Worm (Caenorhabditis elegans) whole organism, mixed stage, embryonic: ENCODE measurements around the gene wdr-48.

Experiments used
- M03D4.4 ChIP-seq: sonication (generic microtip); optimal IDR thresholded peaks from 2 replicates; lab custom pipeline; 2017; ENCODE audit warnings: mild to moderate bottlenecking, missing genetic modification characterization, missing compliant biosample characterization
- blmp-1 ChIP-seq: fragments of 150-350 bp; optimal IDR thresholded peaks from 2 replicates; lab custom pipeline; 2014; ENCODE audit warnings: missing biosample characterization, missing genetic modification characterization
- ceh-39 ChIP-seq: fragments of 150-350 bp; optimal IDR thresholded peaks from 2 replicates; lab custom pipeline; 2014; ENCODE audit warnings: missing biosample characterization, missing genetic modification characterization
- ceh-43 ChIP-seq: fragments of 200-800 bp; sonication (Bioruptor generic); optimal IDR thresholded peaks from 2 replicates; lab custom pipeline; 2018; ENCODE audit warnings: mild to moderate bottlenecking, missing genetic modification characterization, moderate library complexity, missing compliant biosample characterization
- ceh-83 ChIP-seq: fragments of 200-800 bp; sonication (Bioruptor generic); optimal IDR thresholded peaks from 2 replicates; lab custom pipeline; 2018; ENCODE audit warnings: mild to moderate bottlenecking, missing genetic modification characterization, missing compliant biosample characterization
- ces-1 ChIP-seq: fragments of 150-350 bp; optimal IDR thresholded peaks from 2 replicates; lab custom pipeline; 2014; ENCODE audit warnings: missing biosample characterization, missing genetic modification reagents, missing genetic modification characterization
- cnd-1 ChIP-seq: fragments of 200-800 bp; sonication (Bioruptor generic); optimal IDR thresholded peaks from 2 replicates; lab custom pipeline; 2018; ENCODE audit warnings: mild to moderate bottlenecking, missing genetic modification characterization, missing compliant biosample characterization
- drap-1 ChIP-seq: fragments of 200-800 bp; sonication (Bioruptor generic); optimal IDR thresholded peaks from 3 replicates; lab custom pipeline; 2018; ENCODE audit warnings: mild to moderate bottlenecking, missing genetic modification characterization, missing compliant biosample characterization
- elt-1 ChIP-seq: sonication (generic microtip); optimal IDR thresholded peaks from 2 replicates; lab custom pipeline; 2017; ENCODE audit warnings: missing genetic modification characterization, mild to moderate bottlenecking, missing compliant biosample characterization, antibody characterized with exemption, moderate library complexity, borderline replicate concordance; ENCODE audit not compliant: insufficient read depth
- elt-3 ChIP-seq: fragments of 150-350 bp; optimal IDR thresholded peaks from 2 replicates; lab custom pipeline; 2014; ENCODE audit warnings: missing biosample characterization, missing genetic modification characterization
- flh-1 ChIP-seq: fragments of 200-800 bp; sonication (Bioruptor generic); optimal IDR thresholded peaks from 2 replicates; lab custom pipeline; 2018; ENCODE audit warnings: mild to moderate bottlenecking, missing genetic modification characterization, moderate library complexity, missing compliant biosample characterization
- ham-2 ChIP-seq: fragments of 200-800 bp; sonication (Bioruptor generic); optimal IDR thresholded peaks from 2 replicates; lab custom pipeline; 2018; ENCODE audit warnings: mild to moderate bottlenecking, missing genetic modification characterization, missing compliant biosample characterization
- hlh-1 ChIP-seq: fragments of 150-350 bp; optimal IDR thresholded peaks from 2 replicates; lab custom pipeline; 2014; ENCODE audit warnings: missing biosample characterization, missing genetic modification reagents, missing genetic modification characterization
- lin-32 ChIP-seq: fragments of 200-800 bp; sonication (Bioruptor generic); optimal IDR thresholded peaks from 2 replicates; lab custom pipeline; 2018; ENCODE audit warnings: mild to moderate bottlenecking, missing genetic modification characterization, missing compliant biosample characterization
- lsy-2 ChIP-seq: fragments of 150-350 bp; optimal IDR thresholded peaks from 2 replicates; lab custom pipeline; 2014; ENCODE audit warnings: missing biosample characterization, missing genetic modification characterization
- mab-5 ChIP-seq: fragments of 150-350 bp; optimal IDR thresholded peaks from 2 replicates; lab custom pipeline; 2014; ENCODE audit warnings: missing biosample characterization, missing genetic modification characterization
- mep-1 ChIP-seq: fragments of 150-350 bp; optimal IDR thresholded peaks from 2 replicates; lab custom pipeline; 2017; ENCODE audit warnings: missing biosample characterization, missing genetic modification reagents, missing genetic modification characterization, inconsistent platforms
- mls-2 ChIP-seq: sonication (generic microtip); optimal IDR thresholded peaks from 2 replicates; lab custom pipeline; 2016; ENCODE audit warnings: mild to moderate bottlenecking, missing genetic modification characterization, moderate library complexity, missing compliant biosample characterization
- nhr-12 ChIP-seq: fragments of 150-350 bp; optimal IDR thresholded peaks from 2 replicates; lab custom pipeline; 2014; ENCODE audit warnings: missing biosample characterization, missing genetic modification characterization
- nhr-2 ChIP-seq: fragments of 150-350 bp; optimal IDR thresholded peaks from 2 replicates; lab custom pipeline; 2014; ENCODE audit warnings: missing biosample characterization, missing genetic modification characterization
- nhr-237 ChIP-seq: fragments of 150-350 bp; optimal IDR thresholded peaks from 2 replicates; lab custom pipeline; 2014; ENCODE audit warnings: missing biosample characterization, missing genetic modification characterization
- nhr-28 ChIP-seq: fragments of 150-350 bp; optimal IDR thresholded peaks from 2 replicates; lab custom pipeline; 2014; ENCODE audit warnings: missing biosample characterization, missing genetic modification characterization
- nhr-76 ChIP-seq: sonication (generic microtip); optimal IDR thresholded peaks from 2 replicates; lab custom pipeline; 2017; ENCODE audit warnings: missing biosample characterization, missing genetic modification characterization
- pha-4 ChIP-seq: fragments of 150-350 bp; optimal IDR thresholded peaks from 2 replicates; lab custom pipeline; 2018; ENCODE audit warnings: missing biosample characterization, missing genetic modification reagents, missing genetic modification characterization
- sem-2 ChIP-seq: fragments of 200-800 bp; sonication (Bioruptor generic); optimal IDR thresholded peaks from 2 replicates; lab custom pipeline; 2018; ENCODE audit warnings: mild to moderate bottlenecking, missing genetic modification characterization, missing compliant biosample characterization
- snpc-4 ChIP-seq: fragments of 150-350 bp; optimal IDR thresholded peaks from 2 replicates; lab custom pipeline; 2014; ENCODE audit warnings: missing biosample characterization, missing genetic modification characterization
- sptf-1 ChIP-seq: sonication (generic microtip); optimal IDR thresholded peaks from 2 replicates; lab custom pipeline; 2017; ENCODE audit warnings: mild to moderate bottlenecking, missing genetic modification characterization, moderate library complexity, missing compliant biosample characterization
- tbx-8 ChIP-seq: fragments of 200-800 bp; sonication (Bioruptor generic); optimal IDR thresholded peaks from 2 replicates; lab custom pipeline; 2018; ENCODE audit warnings: mild to moderate bottlenecking, missing genetic modification characterization, moderate library complexity, missing compliant biosample characterization
- unc-120 ChIP-seq: sonication (generic microtip); optimal IDR thresholded peaks from 2 replicates; lab custom pipeline; 2017; ENCODE audit warnings: missing genetic modification characterization, missing compliant biosample characterization; ENCODE audit not compliant: poor library complexity, severe bottlenecking
- unc-39 ChIP-seq: fragments of 150-350 bp; optimal IDR thresholded peaks from 2 replicates; lab custom pipeline; 2014; ENCODE audit warnings: missing biosample characterization, missing genetic modification characterization
- unc-62 ChIP-seq: fragments of 150-350 bp; optimal IDR thresholded peaks from 2 replicates; lab custom pipeline; 2014; ENCODE audit warnings: missing biosample characterization, missing genetic modification reagents, missing genetic modification characterization
- zip-8 ChIP-seq: fragments of 150-350 bp; optimal IDR thresholded peaks from 2 replicates; lab custom pipeline; 2014; ENCODE audit warnings: missing biosample characterization, missing genetic modification characterization

Gene wdr-48

ce11 chrIII:4542362-4542931 lies 36.2 kb upstream of the wdr-48 start, which contains the start of the genes mrps-34 and cisd-3.1 (continued):
- TF ChIP-seq elt-1 (tag; lab: Kevin White, UChicago), result no peak

ce11 chrIII:4544959-4545358 lies 33.7 kb upstream of the wdr-48 start, which contains the start of gene M88.3:
TSS of gene M88.3 (minus strand) at chrIII:4545059.
- TF ChIP-seq flh-1 (GFP tag; lab: Kevin White, UChicago), result no peak
- TF ChIP-seq ceh-43, result no peak
- TF ChIP-seq sem-2 (GFP tag; lab: Kevin White, UChicago), result no peak
- TF ChIP-seq tbx-8 (GFP tag; lab: Kevin White, UChicago), result no peak
- TF ChIP-seq pha-4 (tag; lab: Kevin White, UChicago), result no peak
- TF ChIP-seq ces-1, result no peak
- no peak for TF ChIP-seq nhr-76
- TF ChIP-seq ceh-83, result no peak
- TF ChIP-seq snpc-4 (tag; lab: Kevin White, UChicago), result no peak
- no peak for TF ChIP-seq hlh-1 (tag; lab: Kevin White, UChicago)
- TF ChIP-seq, all 35 proteins: peak for 0

ce11 chrIII:4548739-4549138 lies 29.9 kb upstream of the wdr-48 start, which contains the start of gene M88.4:
TSS of gene M88.4 (plus strand) at chrIII:4549039.
- TF ChIP-seq elt-1 (tag; lab: Kevin White, UChicago) (no peak), nhr-28 (tag; lab: Kevin White, UChicago) (no peak), cnd-1 (tag; lab: Kevin White, UChicago) (no peak), lin-32 (GFP tag; lab: Kevin White, UChicago) (no peak), ceh-39 (tag; lab: Kevin White, UChicago) (no peak), hlh-1 (tag; lab: Kevin White, UChicago) (no peak), zip-8 (tag; lab: Kevin White, UChicago) (no peak), pha-4 (tag; lab: Kevin White, UChicago) (no peak), mep-1 (tag; lab: Kevin White, UChicago) (no peak), ceh-83 (no peak), flh-1 (GFP tag; lab: Kevin White, UChicago) (no peak), nhr-237 (tag; lab: Kevin White, UChicago) (no peak), elt-3 (tag; lab: Kevin White, UChicago) (no peak), ham-2 (no peak), unc-39 (tag; lab: Kevin White, UChicago) (no peak), blmp-1 (no peak), nhr-76 (no peak), ceh-43 (no peak), M03D4.4 (tag; lab: Kevin White, UChicago) (no peak), sptf-1 (no peak)
- TF ChIP-seq, all 35 proteins: peak for 0

ce11 chrIII:4551963-4552362 lies 26.7 kb upstream of the wdr-48 start:
- TF ChIP-seq pha-4 (tag; lab: Kevin White, UChicago) (peak; percentile 33), snpc-4 (tag; lab: Kevin White, UChicago) (no peak)
- TF ChIP-seq, all 35 proteins: peak for 1

- TF ChIP-seq hlh-1 (tag; lab: Kevin White, UChicago) (no peak), nhr-76 (no peak), mls-2 (tag; lab: Kevin White, UChicago) (no peak), unc-39 (tag; lab: Kevin White, UChicago) (no peak), flh-1 (GFP tag; lab: Kevin White, UChicago) (no peak), ceh-39 (tag; lab: Kevin White, UChicago) (no peak), lin-32 (GFP tag; lab: Kevin White, UChicago) (no peak), nhr-237 (tag; lab: Kevin White, UChicago) (no peak), zip-8 (tag; lab: Kevin White, UChicago) (no peak), ceh-43 (no peak), unc-120 (tag; lab: Kevin White, UChicago) (no peak), nhr-28 (tag; lab: Kevin White, UChicago) (no peak), elt-3 (tag; lab: Kevin White, UChicago) (no peak), sptf-1 (no peak), unc-62 (GFP tag; lab: Kevin White, UChicago) (no peak)
- TF ChIP-seq, all 35 proteins: peak for 0
Measured at ce11 chrIII:4552872-4553271, 25.8 kb upstream of the wdr-48 start.

ce11 chrIII:4553316-4553715 lies 25.3 kb upstream of the wdr-48 start, which contains the start of gene imph-1:
TSS of gene imph-1 (plus strand) at chrIII:4553616.
- TF ChIP-seq drap-1 (GFP tag; lab: Kevin White, UChicago), result no peak
- no peak for TF ChIP-seq sem-2 (GFP tag; lab: Kevin White, UChicago)
- no peak for TF ChIP-seq ceh-83
- TF ChIP-seq mab-5 (tag; lab: Kevin White, UChicago), result no peak
- no peak for TF ChIP-seq nhr-28 (tag; lab: Kevin White, UChicago)
- no peak for TF ChIP-seq lsy-2
- no peak for TF ChIP-seq unc-39 (tag; lab: Kevin White, UChicago)
- TF ChIP-seq elt-1 (tag; lab: Kevin White, UChicago), result no peak
- TF ChIP-seq zip-8 (tag; lab: Kevin White, UChicago), result no peak
- no peak for TF ChIP-seq pha-4 (tag; lab: Kevin White, UChicago)
- no peak for TF ChIP-seq tbx-8 (GFP tag; lab: Kevin White, UChicago)
- no peak for TF ChIP-seq elt-3 (tag; lab: Kevin White, UChicago)
- TF ChIP-seq nhr-2 (tag; lab: Kevin White, UChicago), result no peak
- no peak for TF ChIP-seq nhr-12 (tag; lab: Kevin White, UChicago)
- TF ChIP-seq unc-62 (GFP tag; lab: Kevin White, UChicago), result no peak
- no peak for TF ChIP-seq ceh-39 (tag; lab: Kevin White, UChicago)
- no peak for TF ChIP-seq nhr-76
- TF ChIP-seq lin-32 (GFP tag; lab: Kevin White, UChicago), result no peak
- TF ChIP-seq nhr-237 (tag; lab: Kevin White, UChicago), result no peak
